Fruit fly (Drosophila melanogaster): ENCODE results near the gene mRpL39.

The mRpL39 gene

DNA sequence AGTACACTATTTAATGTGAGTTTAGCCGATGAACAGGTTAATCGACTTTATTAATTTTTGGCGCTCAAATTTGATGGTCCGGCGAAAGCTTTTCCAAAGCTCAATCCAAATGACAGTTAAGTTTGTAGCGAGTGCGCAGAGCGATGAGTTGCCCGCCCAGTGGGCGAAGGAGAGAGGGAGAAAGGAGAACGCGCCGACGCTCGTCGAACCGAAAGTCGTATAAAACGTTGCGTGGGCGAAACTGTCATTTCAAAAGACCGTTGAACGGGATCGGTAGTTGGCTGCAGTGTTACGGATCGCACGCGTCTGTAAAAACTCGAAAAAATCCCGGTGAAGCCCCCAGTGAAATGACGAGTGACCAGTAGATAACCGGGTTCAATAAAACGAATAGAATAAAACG is 7.4 kb downstream of the mRpL39 start, which contains the start of gene Zip71B:
Gene Zip71B (plus strand): TSS at position 265 of the 400 bp plus-strand sequence.
- TF ChIP-seq psq (optimal IDR thresholded peaks at IDR 0.05): no peak
- no peak for TF ChIP-seq Myc (optimal IDR thresholded peaks at IDR 0.05)
- TF ChIP-seq h (optimal IDR thresholded peaks at IDR 0.05): no peak
- TF ChIP-seq Sin3A (optimal IDR thresholded peaks at IDR 0.05): no peak
- no peak for TF ChIP-seq ttk (optimal IDR thresholded peaks at IDR 0.05)
- TF ChIP-seq insv (optimal IDR thresholded peaks at IDR 0.05): no peak

- TF ChIP-seq Sin3A (optimal IDR thresholded peaks at IDR 0.05): no peak
- no peak for TF ChIP-seq insv (optimal IDR thresholded peaks at IDR 0.05)
- TF ChIP-seq h (optimal IDR thresholded peaks at IDR 0.05): no peak
- no peak for TF ChIP-seq psq (optimal IDR thresholded peaks at IDR 0.05)
- no peak for TF ChIP-seq Myc (optimal IDR thresholded peaks at IDR 0.05)
- no peak for TF ChIP-seq ttk (optimal IDR thresholded peaks at IDR 0.05)
Measured at dm6 chr3L:14989879-14990278, 9.6 kb downstream of the mRpL39 start.

DNA sequence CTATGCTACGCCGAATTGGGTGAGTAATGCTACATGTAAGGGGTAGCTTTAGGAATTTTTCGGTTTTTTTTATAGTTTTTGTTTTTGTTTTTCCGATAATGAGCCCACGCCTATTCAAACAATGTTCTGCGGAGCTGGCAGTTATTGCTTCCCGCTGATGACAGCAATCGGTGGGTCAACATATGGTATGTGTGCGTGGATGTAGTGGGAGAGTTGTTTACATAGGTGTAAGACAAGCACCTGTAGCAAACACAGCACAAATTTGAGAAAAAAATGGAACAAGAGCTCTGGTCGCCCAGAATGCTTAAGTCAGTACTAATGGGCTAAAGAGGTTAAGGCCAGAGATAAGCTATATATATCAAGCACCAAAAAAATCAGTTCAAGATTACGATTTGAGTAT is 11.2 kb downstream of the mRpL39 start:
- TF ChIP-seq ttk (optimal IDR thresholded peaks at IDR 0.05) (no peak), h (optimal IDR thresholded peaks at IDR 0.05) (no peak)

dm6 chr3L:14986984-14987896 is 12.2 kb downstream of the mRpL39 start:
- TF ChIP-seq ttk (optimal IDR thresholded peaks at IDR 0.05) (no peak), h (optimal IDR thresholded peaks at IDR 0.05) (no peak), insv (optimal IDR thresholded peaks at IDR 0.05) (no peak), Myc (optimal IDR thresholded peaks at IDR 0.05) (no peak), psq (optimal IDR thresholded peaks at IDR 0.05) (no peak), Sin3A (optimal IDR thresholded peaks at IDR 0.05) (no peak)

DNA sequence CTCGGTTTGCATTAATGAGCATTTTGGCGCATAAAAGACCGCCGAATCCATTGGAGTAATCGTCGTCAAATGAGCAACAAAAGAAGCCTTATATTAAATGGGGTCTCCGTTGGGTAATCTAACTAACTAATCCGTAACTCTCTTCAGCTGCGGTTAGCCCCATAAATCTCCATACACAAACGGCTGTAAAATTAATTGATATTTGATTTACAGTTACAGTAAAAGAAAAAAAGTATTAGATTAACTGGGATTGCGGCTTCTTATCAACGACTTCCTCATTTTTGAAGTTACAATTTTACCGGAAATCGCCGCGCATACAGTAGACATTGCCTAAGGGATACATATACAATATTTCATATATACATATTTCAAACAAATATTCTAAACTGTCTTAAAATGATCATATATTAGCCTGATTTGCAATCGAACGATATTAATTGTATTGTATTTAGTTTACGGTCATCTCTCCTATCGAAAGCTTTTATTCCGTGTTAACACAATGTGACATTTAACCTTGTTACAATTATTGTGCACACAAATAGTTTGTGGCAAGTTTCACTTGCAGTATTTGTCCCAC is 13.0 kb downstream of the mRpL39 start:
- TF ChIP-seq psq (optimal IDR thresholded peaks at IDR 0.05) (no peak), ttk (optimal IDR thresholded peaks at IDR 0.05) (no peak), Myc (optimal IDR thresholded peaks at IDR 0.05) (no peak), insv (optimal IDR thresholded peaks at IDR 0.05) (no peak), h (optimal IDR thresholded peaks at IDR 0.05) (no peak), Sin3A (optimal IDR thresholded peaks at IDR 0.05) (no peak)

DNA sequence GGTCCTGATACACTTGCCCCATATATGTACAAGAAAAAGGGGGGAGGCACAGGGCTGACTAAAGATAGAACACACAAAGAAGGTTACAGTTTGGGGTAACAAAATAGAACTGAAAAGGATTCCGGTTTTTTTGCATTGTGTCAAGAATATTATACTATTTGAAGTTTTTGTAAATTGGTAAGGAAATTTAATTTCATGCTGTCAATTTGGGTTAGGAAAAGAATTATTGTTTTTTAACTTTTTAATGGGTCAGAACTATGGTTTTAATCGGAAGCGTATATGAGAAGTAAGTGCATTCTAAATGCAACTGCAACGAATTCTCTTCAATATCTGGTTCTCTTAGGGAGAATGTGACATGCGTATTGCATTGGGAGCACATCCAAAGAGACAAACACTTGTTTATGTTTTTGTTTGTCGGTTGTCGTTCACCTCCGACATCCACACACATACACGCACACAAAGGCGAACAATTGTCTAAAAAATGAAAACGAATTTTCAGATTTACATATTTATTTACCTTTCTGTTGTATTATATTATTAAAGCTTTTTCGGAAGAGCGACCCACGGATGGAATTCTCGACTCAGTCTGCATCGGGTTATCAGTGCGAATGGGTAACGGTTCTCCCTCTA is 14.8 kb downstream of the mRpL39 start, which contains the start of gene mnd:
Gene mnd (plus strand): TSS at position 580 of the 630 bp plus-strand sequence.
- TF ChIP-seq h (optimal IDR thresholded peaks at IDR 0.05) (no peak), ttk (optimal IDR thresholded peaks at IDR 0.05) (no peak), insv (optimal IDR thresholded peaks at IDR 0.05) (no peak), psq (optimal IDR thresholded peaks at IDR 0.05) (no peak), Myc (optimal IDR thresholded peaks at IDR 0.05) (no peak), Sin3A (optimal IDR thresholded peaks at IDR 0.05) (no peak)

DNA sequence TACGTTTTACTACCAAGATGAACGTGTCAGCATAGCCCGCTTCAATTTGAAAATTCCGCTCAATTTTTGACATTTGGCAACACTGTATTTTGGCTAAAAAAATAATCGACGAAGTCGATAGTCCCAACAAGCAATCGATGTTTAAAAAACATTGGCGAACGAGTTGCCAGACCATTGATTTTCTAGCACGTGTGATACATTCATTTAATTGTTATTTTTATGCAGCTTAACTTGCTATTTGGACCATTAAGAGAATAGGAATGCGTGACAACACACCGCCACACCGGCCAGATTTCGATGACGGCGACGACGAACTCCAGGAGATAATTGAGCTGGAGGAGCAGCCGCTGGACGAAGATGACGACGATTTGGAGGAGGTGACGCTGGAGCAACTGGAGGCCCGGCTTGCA is 16.8 kb downstream of the mRpL39 start, which contains the start of gene CG5114:
Gene CG5114 (plus strand): TSS at position 161 of the 410 bp plus-strand sequence.
- TF ChIP-seq h (optimal IDR thresholded peaks at IDR 0.05): no peak
- no peak for TF ChIP-seq Myc (optimal IDR thresholded peaks at IDR 0.05)
- no peak for TF ChIP-seq Sin3A (optimal IDR thresholded peaks at IDR 0.05)
- no peak for TF ChIP-seq psq (optimal IDR thresholded peaks at IDR 0.05)
- no peak for TF ChIP-seq ttk (optimal IDR thresholded peaks at IDR 0.05)
- TF ChIP-seq insv (optimal IDR thresholded peaks at IDR 0.05): no peak

- TF ChIP-seq insv (optimal IDR thresholded peaks at IDR 0.05) (no peak), Sin3A (optimal IDR thresholded peaks at IDR 0.05) (no peak), Myc (optimal IDR thresholded peaks at IDR 0.05) (no peak), ttk (optimal IDR thresholded peaks at IDR 0.05) (no peak), psq (optimal IDR thresholded peaks at IDR 0.05) (no peak), h (optimal IDR thresholded peaks at IDR 0.05) (no peak)
Measured at dm6 chr3L:14980038-14980437, 19.4 kb downstream of the mRpL39 start.

DNA sequence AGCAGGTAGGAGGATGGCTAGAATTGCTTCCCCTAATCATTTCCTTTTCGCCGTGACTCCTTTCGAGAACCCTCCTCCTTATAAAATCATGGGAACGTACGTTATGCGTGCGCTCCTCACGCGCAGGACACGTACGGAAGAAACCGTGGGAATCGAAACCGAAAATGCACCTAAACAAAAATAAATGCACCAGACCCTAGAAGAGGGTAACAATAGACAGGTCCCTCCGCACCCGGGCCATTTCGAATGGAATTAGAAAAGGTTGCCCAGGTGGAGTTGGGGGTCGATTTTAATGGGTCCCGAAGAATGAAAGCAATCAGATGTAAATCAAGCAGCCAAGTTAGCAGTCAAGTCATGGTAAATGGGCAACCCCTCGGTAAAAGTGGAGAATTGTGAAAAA is 20.1 kb downstream of the mRpL39 start, which contains the start of gene CG3349:
Gene CG3349 (plus strand): TSS at position 289 of the 400 bp plus-strand sequence.
- TF ChIP-seq insv (optimal IDR thresholded peaks at IDR 0.05) (no peak), Sin3A (optimal IDR thresholded peaks at IDR 0.05) (no peak), ttk (optimal IDR thresholded peaks at IDR 0.05) (no peak), h (optimal IDR thresholded peaks at IDR 0.05) (no peak), Myc (optimal IDR thresholded peaks at IDR 0.05) (no peak), psq (optimal IDR thresholded peaks at IDR 0.05) (no peak)

- TF ChIP-seq ttk (optimal IDR thresholded peaks at IDR 0.05) (no peak), Myc (optimal IDR thresholded peaks at IDR 0.05) (no peak), psq (optimal IDR thresholded peaks at IDR 0.05) (no peak), Sin3A (optimal IDR thresholded peaks at IDR 0.05) (no peak), insv (optimal IDR thresholded peaks at IDR 0.05) (no peak), h (optimal IDR thresholded peaks at IDR 0.05) (no peak)
Measured at dm6 chr3L:14978496-14978894, 21.0 kb downstream of the mRpL39 start.

DNA sequence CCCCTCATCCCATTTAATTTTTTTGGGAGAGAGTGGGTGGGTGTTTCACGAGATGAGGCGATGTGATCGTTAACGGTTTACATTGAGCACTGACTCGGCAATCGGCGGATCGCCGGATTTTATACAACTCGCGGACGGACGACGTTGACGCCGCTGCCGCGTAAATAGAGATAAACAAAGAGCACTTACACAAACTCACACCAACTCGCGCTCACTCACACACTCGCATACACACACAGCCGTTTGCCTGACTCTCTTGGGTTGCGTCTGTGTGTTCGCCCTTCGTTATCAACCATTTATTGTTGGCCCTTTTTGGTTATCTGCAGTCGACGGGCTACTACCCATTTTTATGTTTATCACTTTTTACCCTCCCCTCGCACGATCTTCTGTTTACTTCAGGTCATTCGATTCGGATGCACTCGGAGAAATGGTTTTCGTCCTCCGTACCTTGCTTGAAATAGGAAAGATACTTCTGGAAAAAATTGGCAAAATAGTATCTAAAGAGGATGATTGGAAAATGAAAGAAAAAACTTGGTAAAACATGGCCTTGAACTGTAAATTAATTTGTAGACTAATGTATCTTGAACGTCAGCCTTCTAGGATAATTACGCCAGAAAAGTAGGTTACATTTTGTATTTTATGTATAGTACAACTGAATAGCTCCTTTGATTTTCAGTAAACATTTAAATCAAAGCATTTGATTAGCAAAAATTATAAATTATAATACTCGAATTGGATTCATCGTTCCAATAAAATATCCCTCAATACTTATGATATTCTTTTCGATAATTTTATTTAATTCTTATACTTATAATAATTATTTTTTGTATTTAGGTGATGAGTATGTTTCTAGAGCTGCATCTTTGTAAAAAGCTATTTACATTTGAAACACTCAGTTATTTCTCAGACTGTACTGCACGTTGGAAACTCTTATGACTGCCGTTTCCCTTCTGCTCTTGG is 21.6 kb downstream of the mRpL39 start:
- TF ChIP-seq ttk (optimal IDR thresholded peaks at IDR 0.05) (no peak), psq (optimal IDR thresholded peaks at IDR 0.05) (no peak), h (optimal IDR thresholded peaks at IDR 0.05) (no peak), Myc (optimal IDR thresholded peaks at IDR 0.05) (no peak), insv (optimal IDR thresholded peaks at IDR 0.05) (no peak), Sin3A (optimal IDR thresholded peaks at IDR 0.05) (no peak)

Data from Kc167 (cell line).